Worm (Caenorhabditis elegans): ENCODE measurements around the gene glb-3.

DNA sequence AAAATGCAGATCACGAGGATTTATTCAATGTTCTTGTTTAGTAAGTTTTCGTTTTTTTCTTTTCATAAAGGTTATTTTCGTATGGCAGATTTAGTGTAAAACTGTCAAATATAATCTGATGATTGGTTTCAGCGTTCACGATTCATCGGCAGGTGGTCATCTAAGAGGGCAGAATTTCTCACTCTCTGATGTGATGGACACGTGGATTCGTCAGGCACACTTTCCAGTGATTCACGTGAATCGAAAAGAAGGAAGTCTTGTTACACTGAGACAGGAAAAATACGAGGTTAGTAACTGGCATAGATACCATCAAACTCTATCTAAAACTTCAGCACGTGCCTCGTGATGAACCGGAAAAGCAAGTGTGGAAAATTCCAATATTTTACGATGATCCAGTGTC, 39.7 kb upstream of the glb-3 start:
- no peak for TF ChIP-seq ceh-24 (tag; optimal IDR thresholded peaks at IDR 0.05)
- TF ChIP-seq hlh-30 (tag; optimal IDR thresholded peaks at IDR 0.05; ENCODE audit: insufficient read depth) = no peak
- no peak for TF ChIP-seq ets-4 (tag; optimal IDR thresholded peaks at IDR 0.05)
- no peak for TF ChIP-seq pha-4 (tag; optimal IDR thresholded peaks at IDR 0.05)
- TF ChIP-seq fkh-10 (GFP tag; optimal IDR thresholded peaks at IDR 0.05) = no peak
- no peak for TF ChIP-seq fax-1 (tag; optimal IDR thresholded peaks at IDR 0.05)
- no peak for TF ChIP-seq madf-2 (tag; optimal IDR thresholded peaks at IDR 0.05)
- no peak for TF ChIP-seq ama-1 (optimal IDR thresholded peaks at IDR 0.05)
- TF ChIP-seq syd-9 (tag; optimal IDR thresholded peaks at IDR 0.05) = no peak
- no peak for TF ChIP-seq rnt-1 (tag; optimal IDR thresholded peaks at IDR 0.05)
- TF ChIP-seq dmd-4 (tag; optimal IDR thresholded peaks at IDR 0.05; ENCODE audit: borderline replicate concordance) = no peak
- no peak for TF ChIP-seq hlh-15 (tag; optimal IDR thresholded peaks at IDR 0.05)
- TF ChIP-seq pag-3 (tag; optimal IDR thresholded peaks at IDR 0.05; ENCODE audit: borderline replicate concordance) = no peak
